Worm (Caenorhabditis elegans) whole organism, early embryonic: ENCODE data around the gene ssq-3.

ENCODE experiments used
- B0310.2 ChIP-seq: sonication (generic microtip); optimal IDR thresholded peaks from 2 replicates; lab custom pipeline; 2016; ENCODE audit warnings: mild to moderate bottlenecking, missing genetic modification characterization, missing compliant biosample characterization
- F13C5.2 ChIP-seq: sonication (generic microtip); optimal IDR thresholded peaks from 2 replicates; lab custom pipeline; 2017; ENCODE audit warnings: mild to moderate bottlenecking, missing genetic modification characterization, inconsistent platforms, missing compliant biosample characterization
- ama-1 ChIP-seq: fragments of 150-350 bp; optimal IDR thresholded peaks from 2 replicates; lab custom pipeline; 2014
- ceh-13 ChIP-seq: fragments of 200-800 bp; sonication (Bioruptor generic); optimal IDR thresholded peaks from 2 replicates; lab custom pipeline; 2018; ENCODE audit warnings: mild to moderate bottlenecking, missing genetic modification characterization, missing compliant biosample characterization
- ets-7 ChIP-seq: sonication (generic microtip); optimal IDR thresholded peaks from 2 replicates; lab custom pipeline; 2016; ENCODE audit warnings: missing genotype, missing genetic modification characterization, missing compliant biosample characterization
- flt-1 ChIP-seq: fragments of 200-800 bp; sonication (Bioruptor generic); IDR thresholded peaks from 2 replicates; pipeline ENCODE4 v1.3.6; 2022; ENCODE audit warnings: missing genetic modification characterization, missing compliant biosample characterization
- hmbx-1 ChIP-seq: sonication (generic microtip); optimal IDR thresholded peaks from 2 replicates; lab custom pipeline; 2016; ENCODE audit warnings: mild to moderate bottlenecking, missing genetic modification characterization, missing compliant biosample characterization
- hnd-1 ChIP-seq: sonication (generic microtip); optimal IDR thresholded peaks from 2 replicates; lab custom pipeline; 2016; ENCODE audit warnings: missing genetic modification characterization, missing compliant biosample characterization
- scrt-1 ChIP-seq: fragments of 200-800 bp; sonication (Bioruptor generic); IDR thresholded peaks from 2 replicates; pipeline ENCODE4 v1.3.6; 2022; ENCODE audit warnings: missing genetic modification characterization, missing compliant biosample characterization
- tbx-11 ChIP-seq: fragments of 200-800 bp; sonication (Bioruptor generic); IDR thresholded peaks from 2 replicates; pipeline ENCODE4 v1.3.6; 2022; ENCODE audit warnings: missing genetic modification characterization, missing compliant biosample characterization

DNA sequence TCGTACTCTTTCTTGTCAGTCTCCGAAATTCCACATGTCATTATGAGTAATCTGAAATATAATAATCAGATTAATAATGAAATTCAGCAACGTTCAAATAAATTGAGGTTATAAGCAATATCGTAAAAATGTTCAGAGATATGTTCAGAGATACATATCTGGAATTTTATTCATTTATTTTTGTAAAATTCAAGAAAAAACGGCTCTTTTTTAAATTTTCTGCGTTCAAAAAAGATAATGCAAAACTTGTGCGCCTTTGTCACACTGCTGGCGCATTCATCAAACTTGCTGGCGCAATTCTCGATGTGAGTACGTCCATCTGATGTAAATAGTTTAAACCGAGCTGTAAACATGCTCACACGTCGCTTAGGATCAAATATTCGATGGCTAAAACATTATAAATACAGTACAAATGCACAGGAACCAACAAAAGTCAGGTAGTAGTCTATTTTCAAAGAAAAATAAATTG lies 8.2 kb upstream of the ssq-3 start, which contains the start of the genes rde-8 and ZC477.3:
- TF ChIP-seq flt-1 (GFP tag; lab: Robert Waterston, UW) (no peak), B0310.2 (tag; lab: Kevin White, UChicago) (no peak), scrt-1 (GFP tag; lab: Robert Waterston, UW) (no peak), F13C5.2 (tag; lab: Kevin White, UChicago) (no peak), hmbx-1 (tag; lab: Kevin White, UChicago) (no peak), tbx-11 (GFP tag; lab: Robert Waterston, UW) (no peak), hnd-1 (tag; lab: Kevin White, UChicago) (no peak), ama-1 (lab: Kevin White, UChicago) (no peak), ets-7 (tag; lab: Kevin White, UChicago) (no peak), ceh-13 (GFP tag; lab: Kevin White, UChicago) (no peak)
